Fruit fly (Drosophila melanogaster): ENCODE data around the gene Jon65Aiii.

Gene Jon65Aiii

DNA sequence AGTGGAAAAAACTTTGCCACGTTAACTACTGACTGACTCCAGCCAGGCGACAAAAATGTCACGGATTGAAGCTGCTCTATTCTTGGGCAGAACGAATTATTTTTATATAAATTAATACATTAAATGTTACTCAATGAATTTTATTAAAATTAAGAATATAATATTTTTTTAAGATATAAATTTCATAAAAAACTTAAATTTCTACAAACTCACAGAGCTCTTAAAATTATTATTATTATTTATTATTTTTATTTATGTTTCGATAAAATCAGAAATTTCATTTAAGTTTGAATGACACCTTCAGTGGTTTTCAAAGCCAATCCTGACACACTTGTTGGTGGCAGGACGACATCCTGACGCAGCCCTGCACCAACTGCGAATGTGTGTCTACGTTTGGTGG lies 34.6 kb downstream of the Jon65Aiii start:
- TF ChIP-seq psq (optimal IDR thresholded peaks at IDR 0.05) (no peak), Myc (optimal IDR thresholded peaks at IDR 0.05) (no peak), Sin3A (optimal IDR thresholded peaks at IDR 0.05) (no peak), h (optimal IDR thresholded peaks at IDR 0.05) (no peak), insv (optimal IDR thresholded peaks at IDR 0.05) (no peak), ttk (optimal IDR thresholded peaks at IDR 0.05) (no peak)

- TF ChIP-seq psq (optimal IDR thresholded peaks at IDR 0.05) (no peak), ttk (optimal IDR thresholded peaks at IDR 0.05) (no peak), h (optimal IDR thresholded peaks at IDR 0.05) (no peak), insv (optimal IDR thresholded peaks at IDR 0.05) (no peak), Myc (optimal IDR thresholded peaks at IDR 0.05) (no peak), Sin3A (optimal IDR thresholded peaks at IDR 0.05) (no peak)
Measured at dm6 chr3L:6085988-6086387, 35.4 kb downstream of the Jon65Aiii start.

DNA sequence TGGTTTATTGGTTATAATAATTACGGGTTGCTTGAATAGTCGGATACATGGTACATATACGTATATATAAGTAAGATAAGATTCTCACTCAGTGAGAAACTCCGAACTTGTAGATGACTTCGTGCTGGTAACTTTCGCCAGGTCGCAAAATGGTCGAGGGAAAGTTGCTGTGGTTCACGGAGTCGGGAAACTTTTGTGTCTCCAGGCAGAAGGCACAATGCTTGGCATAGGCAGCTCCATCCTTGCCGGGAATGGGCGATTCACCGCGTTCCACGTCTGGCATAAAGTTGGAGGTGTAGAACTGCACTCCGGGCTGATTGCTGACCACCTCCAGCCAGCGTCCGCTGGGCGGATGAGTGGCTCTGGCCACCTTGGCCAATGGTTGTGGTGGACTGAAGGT lies 42.7 kb downstream of the Jon65Aiii start, which contains the start of gene CG10469:
CG10469 (minus strand) TSS at position 101 of the 400 bp plus-strand sequence.
- TF ChIP-seq psq (optimal IDR thresholded peaks at IDR 0.05), result no peak
- TF ChIP-seq h (optimal IDR thresholded peaks at IDR 0.05), result no peak
- no peak for TF ChIP-seq Myc (optimal IDR thresholded peaks at IDR 0.05)
- no peak for TF ChIP-seq ttk (optimal IDR thresholded peaks at IDR 0.05)

DNA sequence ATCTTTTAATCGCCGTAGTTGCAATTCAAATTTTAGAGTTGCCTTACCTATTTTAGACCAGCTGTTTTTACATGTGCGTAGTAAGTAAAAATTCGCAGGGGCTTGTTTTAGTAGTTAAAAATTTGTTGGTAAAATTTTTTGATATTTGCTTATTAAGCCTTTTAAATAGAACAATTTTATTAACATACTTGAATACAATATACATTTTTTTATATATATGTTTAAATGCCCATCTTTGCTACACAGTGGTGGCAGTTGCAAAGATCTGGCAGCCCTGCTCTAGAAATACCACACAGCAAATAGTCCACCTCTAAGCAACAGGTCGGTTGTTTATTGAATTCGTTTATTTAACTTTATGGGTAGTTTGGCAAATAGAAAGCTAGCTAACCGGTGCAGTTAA lies 44.1 kb downstream of the Jon65Aiii start, which contains the start of the genes CG10467 and loj:
CG10467 (minus strand) TSS at position 51 of the 400 bp plus-strand sequence.
loj (plus strand) TSS at position 291 of the 400 bp plus-strand sequence.
- no peak for TF ChIP-seq insv (optimal IDR thresholded peaks at IDR 0.05)

DNA sequence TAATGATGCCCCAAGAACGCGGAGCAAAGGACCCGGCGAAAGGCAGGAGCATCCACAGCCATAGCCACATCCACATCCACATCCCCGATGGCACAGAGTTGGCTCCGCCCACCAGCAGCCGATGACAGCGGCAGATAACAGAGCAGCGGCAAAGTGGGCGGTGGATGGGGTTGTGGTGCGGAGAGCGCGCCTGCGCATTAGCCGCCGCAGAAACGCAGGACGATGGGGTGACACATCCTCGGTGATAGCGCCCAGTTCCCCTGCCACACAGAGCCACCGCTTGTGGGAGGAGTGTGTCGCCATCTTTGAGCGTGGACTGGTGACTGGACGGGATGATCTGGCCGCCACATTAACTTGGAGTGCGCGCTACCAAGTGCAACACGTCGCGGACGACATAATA lies 46.7 kb downstream of the Jon65Aiii start, which contains the start of gene Ets65A:
Ets65A (plus strand) TSS at position 348 of the 400 bp plus-strand sequence.
- TF ChIP-seq Myc (optimal IDR thresholded peaks at IDR 0.05), result no peak

Data from Kc167 (cell line).